Fruit fly (Drosophila melanogaster) whole organism, embryonic: ENCODE results near the gene CG14401.
A peak's percentile ranks its signal among the peaks of the same experiment; 100 is the strongest.

Experiments used
- Antp ChIP-seq: fragments of 200-800 bp; sonication (Bioruptor generic); optimal IDR thresholded peaks from 3 replicates; lab custom pipeline; 2016; ENCODE audit warnings: missing biosample characterization, missing genetic modification characterization
- Blimp-1 ChIP-seq: fragments of 200-800 bp; sonication (Bioruptor generic); optimal IDR thresholded peaks from 3 replicates; lab custom pipeline; 2018; ENCODE audit warnings: missing biosample characterization, missing genetic modification characterization, mild to moderate bottlenecking, moderate library complexity, missing genetic modification reagents
- CG13287 ChIP-seq: fragments of 200-800 bp; sonication (Bioruptor generic); IDR thresholded peaks from 2 replicates; pipeline ENCODE4 v1.3.6; 2022; ENCODE audit warnings: missing biosample characterization, missing genetic modification characterization; ENCODE audit not compliant: partially characterized antibody
- CG14965 ChIP-seq: fragments of 200-800 bp; sonication (Bioruptor generic); optimal IDR thresholded peaks from 2 replicates; lab custom pipeline; 2016; ENCODE audit warnings: missing biosample characterization, missing genetic modification characterization, borderline replicate concordance
- CG1529 ChIP-seq: fragments of 200-800 bp; sonication (Bioruptor generic); optimal IDR thresholded peaks from 3 replicates; lab custom pipeline; 2018; ENCODE audit warnings: missing biosample characterization, missing genetic modification characterization
- CG1647 ChIP-seq: fragments of 200-800 bp; sonication (Bioruptor generic); optimal IDR thresholded peaks from 3 replicates; lab custom pipeline; 2016; ENCODE audit warnings: missing biosample characterization, missing genetic modification characterization
- CG18262 ChIP-seq: fragments of 200-800 bp; optimal IDR thresholded peaks from 3 replicates; lab custom pipeline; 2019; ENCODE audit warnings: missing biosample characterization, mild to moderate bottlenecking, missing genetic modification characterization, moderate library complexity
- CG18599 ChIP-seq: fragments of 200-800 bp; sonication (Bioruptor generic); optimal IDR thresholded peaks from 3 replicates; lab custom pipeline; 2017; ENCODE audit warnings: missing biosample characterization, missing genetic modification characterization, mild to moderate bottlenecking, moderate library complexity, missing genetic modification reagents
- CG2129 ChIP-seq: fragments of 200-800 bp; sonication (Bioruptor generic); IDR thresholded peaks from 2 replicates; pipeline ENCODE4 v1.3.6; 2022; ENCODE audit warnings: missing biosample characterization, missing genetic modification characterization; ENCODE audit not compliant: partially characterized antibody
- CG31224 ChIP-seq: fragments of 200-800 bp; sonication (Bioruptor generic); IDR thresholded peaks from 2 replicates; pipeline ENCODE4 v1.3.6; 2022; ENCODE audit warnings: missing biosample characterization, missing genetic modification characterization
- CG32767 ChIP-seq: fragments of 200-800 bp; sonication (Bioruptor generic); IDR thresholded peaks from 2 replicates; pipeline ENCODE4 v1.3.6; 2022; ENCODE audit warnings: missing biosample characterization, missing genetic modification characterization
- CG32772 ChIP-seq: fragments of 200-800 bp; sonication (Bioruptor generic); IDR thresholded peaks from 2 replicates; pipeline ENCODE4 v1.3.6; 2022; ENCODE audit warnings: missing biosample characterization, missing genetic modification characterization
- CG33213 ChIP-seq: fragments of 200-800 bp; sonication (Bioruptor generic); optimal IDR thresholded peaks from 3 replicates; lab custom pipeline; 2016; ENCODE audit warnings: missing biosample characterization, missing genetic modification characterization
- CG34422 ChIP-seq: fragments of 200-800 bp; sonication (Bioruptor generic); IDR thresholded peaks from 3 replicates; pipeline ENCODE4 v1.3.6; 2022; ENCODE audit warnings: missing biosample characterization, missing genetic modification characterization
- CG4360 ChIP-seq: fragments of 200-800 bp; sonication (Bioruptor generic); IDR thresholded peaks from 2 replicates; pipeline ENCODE4 v1.3.6; 2022; ENCODE audit warnings: missing biosample characterization, missing genetic modification characterization
- CG4707 ChIP-seq: fragments of 200-800 bp; sonication (Bioruptor generic); optimal IDR thresholded peaks from 2 replicates; lab custom pipeline; 2018; ENCODE audit warnings: missing biosample characterization, mild to moderate bottlenecking, missing genetic modification characterization, moderate library complexity
- CG5180 ChIP-seq: fragments of 200-800 bp; sonication (Bioruptor generic); optimal IDR thresholded peaks from 3 replicates; lab custom pipeline; 2017; ENCODE audit warnings: missing biosample characterization, missing genetic modification characterization, mild to moderate bottlenecking, moderate library complexity, missing genetic modification reagents
- CG6683 ChIP-seq: fragments of 200-800 bp; sonication (Bioruptor generic); optimal IDR thresholded peaks from 2 replicates; lab custom pipeline; 2017; ENCODE audit warnings: missing biosample characterization, mild to moderate bottlenecking, missing genetic modification characterization, missing genetic modification reagents
- CG7556 ChIP-seq: fragments of 200-800 bp; sonication (Bioruptor generic); optimal IDR thresholded peaks from 2 replicates; lab custom pipeline; 2017; ENCODE audit warnings: missing biosample characterization, mild to moderate bottlenecking, missing genetic modification characterization
- CG7987 ChIP-seq: fragments of 200-800 bp; sonication (Bioruptor generic); optimal IDR thresholded peaks from 2 replicates; lab custom pipeline; 2018; ENCODE audit warnings: missing biosample characterization, mild to moderate bottlenecking, missing genetic modification characterization, moderate library complexity
- CG8290 ChIP-seq, 3 experiments: fragments of 200-800 bp; sonication (Bioruptor generic); optimal IDR thresholded peaks; 2 replicates each; lab custom pipeline; 2016 to 2019; ENCODE audit warnings: missing biosample characterization in 3 of 3, missing genetic modification characterization in 3 of 3, mild to moderate bottlenecking in 2 of 3, moderate library complexity in 1 of 3
- Dfd ChIP-seq, 2 experiments: fragments of >200 bp; optimal IDR thresholded peaks; 2 replicates each; lab custom pipeline; 2017; ENCODE audit warnings: missing biosample characterization in 2 of 2, missing genetic modification characterization in 2 of 2
- Fer2 ChIP-seq: fragments of 200-800 bp; sonication (Bioruptor generic); optimal IDR thresholded peaks from 2 replicates; lab custom pipeline; 2018; ENCODE audit warnings: missing biosample characterization, mild to moderate bottlenecking, missing genetic modification characterization, moderate library complexity
- Gug ChIP-seq: fragments of 200-800 bp; sonication (Bioruptor generic); IDR thresholded peaks from 4 replicates; pipeline ENCODE4 v1.3.6; 2022; ENCODE audit warnings: missing biosample characterization, missing genetic modification characterization
- Jarid2 ChIP-seq: fragments of 200-800 bp; sonication (Bioruptor generic); optimal IDR thresholded peaks from 3 replicates; lab custom pipeline; 2017; ENCODE audit warnings: mild to moderate bottlenecking, missing biosample characterization, missing genetic modification reagents, missing genetic modification characterization
- MTF-1 ChIP-seq: fragments of 200-800 bp; sonication (Bioruptor generic); optimal IDR thresholded peaks from 2 replicates; lab custom pipeline; 2018; ENCODE audit warnings: missing biosample characterization, mild to moderate bottlenecking, missing genetic modification characterization, borderline replicate concordance
- Myb ChIP-seq: fragments of 200-800 bp; sonication (Bioruptor generic); optimal IDR thresholded peaks from 2 replicates; lab custom pipeline; 2016; ENCODE audit warnings: missing biosample characterization, missing genetic modification characterization
- Nf-YB ChIP-seq: fragments of 200-800 bp; sonication (Bioruptor generic); optimal IDR thresholded peaks from 3 replicates; lab custom pipeline; 2019; ENCODE audit warnings: missing biosample characterization, mild to moderate bottlenecking, missing genetic modification characterization, moderate library complexity
- Rfx ChIP-seq: fragments of 200-800 bp; sonication (Bioruptor generic); IDR thresholded peaks from 2 replicates; pipeline ENCODE4 v1.3.6; 2022; ENCODE audit warnings: missing biosample characterization, missing genetic modification characterization
- Xbp1 ChIP-seq: fragments of 200-800 bp; sonication (Bioruptor generic); optimal IDR thresholded peaks from 3 replicates; lab custom pipeline; 2016; ENCODE audit warnings: missing biosample characterization, mild to moderate bottlenecking, missing genetic modification characterization
- abd-A ChIP-seq: fragments of 200-800 bp; sonication (Bioruptor generic); optimal IDR thresholded peaks from 3 replicates; lab custom pipeline; 2019; ENCODE audit warnings: missing biosample characterization, mild to moderate bottlenecking, missing genetic modification characterization, moderate library complexity
- bsh ChIP-seq, 2 experiments: fragments of 200-800 bp; sonication (Bioruptor generic); optimal IDR thresholded peaks; 2 replicates each; lab custom pipeline; 2017 to 2018; ENCODE audit warnings: mild to moderate bottlenecking in 2 of 2, missing biosample characterization in 2 of 2, missing genetic modification characterization in 2 of 2, moderate library complexity in 1 of 2
- cg ChIP-seq: fragments of 200-800 bp; sonication (Bioruptor generic); optimal IDR thresholded peaks from 3 replicates; lab custom pipeline; 2019; ENCODE audit warnings: missing biosample characterization, mild to moderate bottlenecking, missing genetic modification characterization, moderate library complexity
- chinmo ChIP-seq: fragments of 200-800 bp; sonication (Bioruptor generic); IDR thresholded peaks from 4 replicates; pipeline ENCODE4 v1.3.6; 2022; ENCODE audit warnings: missing biosample characterization, missing genetic modification characterization; ENCODE audit not compliant: partially characterized antibody
- ewg ChIP-seq: fragments of 200-800 bp; sonication (Bioruptor generic); optimal IDR thresholded peaks from 3 replicates; lab custom pipeline; 2017; ENCODE audit warnings: mild to moderate bottlenecking, missing biosample characterization, missing genetic modification reagents, missing genetic modification characterization
- gcm ChIP-seq: fragments of 200-800 bp; sonication (Bioruptor generic); optimal IDR thresholded peaks from 2 replicates; lab custom pipeline; 2019; ENCODE audit warnings: missing biosample characterization, mild to moderate bottlenecking, missing genetic modification characterization, moderate library complexity
- hbn ChIP-seq: fragments of 200-800 bp; sonication (Bioruptor generic); IDR thresholded peaks from 2 replicates; pipeline ENCODE4 v1.3.6; 2022; ENCODE audit warnings: missing biosample characterization, missing genetic modification characterization; ENCODE audit not compliant: partially characterized antibody
- jing ChIP-seq: fragments of 200-800 bp; sonication (Bioruptor generic); optimal IDR thresholded peaks from 2 replicates; lab custom pipeline; 2018; ENCODE audit warnings: missing biosample characterization, mild to moderate bottlenecking, missing genetic modification characterization
- lmd ChIP-seq: fragments of 200-800 bp; sonication (Bioruptor generic); IDR thresholded peaks from 2 replicates; pipeline ENCODE4 v1.3.6; 2022; ENCODE audit warnings: missing biosample characterization, missing genetic modification characterization
- lola ChIP-seq, 3 experiments: fragments of >200 bp in 2 of 3; fragments of 200-800 bp in 1 of 3; sonication (Bioruptor generic) in 1 of 3; optimal IDR thresholded peaks; 2 replicates each; lab custom pipeline; 2017 to 2019; ENCODE audit warnings: missing biosample characterization in 3 of 3, missing genetic modification characterization in 3 of 3, mild to moderate bottlenecking in 1 of 3, moderate library complexity in 1 of 3
- sc ChIP-seq, 3 experiments: fragments of >200 bp in 2 of 3; fragments of 200-800 bp in 1 of 3; sonication (Bioruptor generic) in 1 of 3; optimal IDR thresholded peaks; 2 replicates in 2 of 3; 3 replicates in 1 of 3; lab custom pipeline; 2017; ENCODE audit warnings: mild to moderate bottlenecking in 1 of 3, missing biosample characterization in 1 of 3, missing genetic modification characterization in 1 of 3, missing genetic modification reagents in 1 of 3
- sd ChIP-seq: fragments of 200-800 bp; sonication (Bioruptor generic); optimal IDR thresholded peaks from 3 replicates; lab custom pipeline; 2018; ENCODE audit warnings: missing biosample characterization, mild to moderate bottlenecking, missing genetic modification characterization, moderate library complexity
- shn ChIP-seq: fragments of 200-800 bp; sonication (Bioruptor generic); optimal IDR thresholded peaks from 3 replicates; lab custom pipeline; 2016; ENCODE audit warnings: missing biosample characterization, missing genetic modification characterization
- slbo ChIP-seq: fragments of 200-800 bp; sonication (Bioruptor generic); IDR thresholded peaks from 2 replicates; pipeline ENCODE4 v1.3.6; 2022; ENCODE audit warnings: missing biosample characterization, missing genetic modification characterization
- tio ChIP-seq: fragments of 200-800 bp; sonication (Bioruptor generic); optimal IDR thresholded peaks from 2 replicates; lab custom pipeline; 2017; ENCODE audit warnings: missing biosample characterization, missing genetic modification characterization, inconsistent platforms
- ttk ChIP-seq: fragments of 200-800 bp; sonication (Bioruptor generic); IDR thresholded peaks from 2 replicates; pipeline ENCODE4 v2.1.2; 2022; ENCODE audit warnings: missing biosample characterization, missing genetic modification characterization
- zfh1 ChIP-seq: fragments of 200-800 bp; sonication (Bioruptor generic); IDR thresholded peaks from 3 replicates; pipeline ENCODE4 v1.3.6; 2022; ENCODE audit warnings: missing biosample characterization, missing genetic modification characterization

Gene CG14401

dm6 chr2L:20891188-20891587, 21.5 kb downstream of the CG14401 start (continued):
- TF ChIP-seq Blimp-1 (peak; percentile 10), Rfx (peak; percentile 43; the same call in 1 of the 2 replicates), CG1647 (no peak), cg (GFP tag; lab: Kevin White, UChicago) (peak; percentile 61), Fer2 (tag; lab: Kevin White, UChicago) (no peak), gcm (GFP tag; lab: Kevin White, UChicago) (no peak), Myb (GFP tag; lab: Kevin White, UChicago) (no peak), CG18262 (tag; lab: Kevin White, UChicago) (no peak), CG2129 (GFP tag; lab: Robert Waterston, UW) (no peak), bsh (GFP tag; optimal IDR thresholded peaks at IDR 0.05; lab: Kevin White, UChicago) (peak in 1 of 2 experiments; percentile 20), Xbp1 (GFP tag; lab: Kevin White, UChicago) (peak; percentile 12), sd (peak; percentile 15), hbn (GFP tag; lab: Robert Waterston, UW) (no peak), CG5180 (GFP tag; lab: Kevin White, UChicago) (no peak), MTF-1 (GFP tag; lab: Kevin White, UChicago) (no peak), chinmo (GFP tag; lab: Robert Waterston, UW) (peak; percentile 63; the same call in 2 of the 4 replicates), Dfd (GFP tag; optimal IDR thresholded peaks at IDR 0.05; lab: Kevin White, UChicago) (no peak), CG13287 (GFP tag; lab: Robert Waterston, UW) (peak; percentile 16; the same call in 1 of the 2 replicates), ttk (GFP tag; lab: Robert Waterston, UW) (no peak), zfh1 (peak; percentile 38; the same call in 1 of the 3 replicates), Jarid2 (GFP tag; lab: Kevin White, UChicago) (no peak), CG8290 (GFP tag; optimal IDR thresholded peaks at IDR 0.05; lab: Kevin White, UChicago) (no peak), CG8290 (tag; optimal IDR thresholded peaks at IDR 0.05; lab: Kevin White, UChicago) (peak in 1 of 2 experiments; percentile 43), CG32772 (GFP tag; lab: Robert Waterston, UW) (0 out of 2 replicates have a peak, but pooled peaks have one; percentile 17), CG33213 (GFP tag; lab: Kevin White, UChicago) (no peak), tio (GFP tag; lab: Kevin White, UChicago) (no peak), Antp (GFP tag; lab: Kevin White, UChicago) (no peak), sc (optimal IDR thresholded peaks at IDR 0.05; lab: Kevin White, UChicago) (no peak), sc (GFP tag; optimal IDR thresholded peaks at IDR 0.05; lab: Kevin White, UChicago) (no peak), abd-A (tag; lab: Kevin White, UChicago) (peak; percentile 57), CG7556 (GFP tag; lab: Kevin White, UChicago) (no peak), slbo (GFP tag; lab: Robert Waterston, UW) (peak; percentile 57), jing (GFP tag; lab: Kevin White, UChicago) (no peak), CG32767 (0 out of 2 replicates have a peak, but pooled peaks have one; percentile 20), shn (no peak), ewg (GFP tag; lab: Kevin White, UChicago) (no peak), CG1529 (GFP tag; lab: Kevin White, UChicago) (no peak), CG6683 (GFP tag; lab: Kevin White, UChicago) (no peak), lmd (GFP tag; lab: Robert Waterston, UW) (peak; percentile 25; the same call in 1 of the 2 replicates), CG18599 (peak; percentile 23), CG4707 (GFP tag; lab: Kevin White, UChicago) (no peak), CG14965 (GFP tag; lab: Kevin White, UChicago) (no peak), CG4360 (GFP tag; lab: Robert Waterston, UW) (no peak), Gug (peak; percentile 41; the same call in 2 of the 4 replicates), CG34422 (GFP tag; lab: Robert Waterston, UW) (0 out of 3 replicates have a peak, but pooled peaks have one; percentile 10), lola (GFP tag; optimal IDR thresholded peaks at IDR 0.05; lab: Kevin White, UChicago) (no peak), CG31224 (no peak), CG7987 (GFP tag; lab: Kevin White, UChicago) (no peak), Nf-YB (GFP tag; lab: Kevin White, UChicago) (no peak)
